Worm (Caenorhabditis elegans) whole organism, late embryonic: Measurements from ENCODE around the gene col-34.
"Not testable (repeated sequence)": the region's sequence is repeated elsewhere in the genome, so short reads cannot be mapped to it uniquely, and the experiment has no call there.

ENCODE experiments used
- F13H6.1 ChIP-seq: sonication (generic microtip); optimal IDR thresholded peaks from 2 replicates; lab custom pipeline; 2016; ENCODE audit warnings: missing genetic modification characterization, missing compliant biosample characterization
- K02D7.2 ChIP-seq: sonication (generic microtip); optimal IDR thresholded peaks from 2 replicates; lab custom pipeline; 2017; ENCODE audit warnings: mild to moderate bottlenecking, missing genetic modification characterization, missing compliant biosample characterization
- K09A11.1 ChIP-seq: sonication (generic microtip); optimal IDR thresholded peaks from 2 replicates; lab custom pipeline; 2017; ENCODE audit warnings: antibody characterized with exemption, mild to moderate bottlenecking, missing genetic modification characterization, missing compliant biosample characterization; ENCODE audit not compliant: insufficient read depth
- T23F11.4 ChIP-seq: fragments of 200-800 bp; sonication (Bioruptor generic); optimal IDR thresholded peaks from 2 replicates; lab custom pipeline; 2018; ENCODE audit warnings: mild to moderate bottlenecking, missing genetic modification characterization, missing compliant biosample characterization
- ahr-1 ChIP-seq: sonication (generic microtip); optimal IDR thresholded peaks from 2 replicates; lab custom pipeline; 2016; ENCODE audit warnings: missing genetic modification characterization, missing compliant biosample characterization
- ama-1 ChIP-seq: fragments of 150-350 bp; optimal IDR thresholded peaks from 2 replicates; lab custom pipeline; 2014
- ceh-18 ChIP-seq: sonication (generic microtip); optimal IDR thresholded peaks from 2 replicates; lab custom pipeline; 2016; ENCODE audit warnings: missing genetic modification characterization, missing compliant biosample characterization
- ceh-19 ChIP-seq: fragments of 200-800 bp; sonication (Bioruptor generic); optimal IDR thresholded peaks from 2 replicates; lab custom pipeline; 2018; ENCODE audit warnings: mild to moderate bottlenecking, missing genetic modification characterization, missing compliant biosample characterization
- ceh-24 ChIP-seq: sonication (generic microtip); optimal IDR thresholded peaks from 2 replicates; lab custom pipeline; 2016; ENCODE audit warnings: mild to moderate bottlenecking, missing genetic modification characterization, missing compliant biosample characterization
- ceh-31 ChIP-seq: sonication (generic microtip); optimal IDR thresholded peaks from 2 replicates; lab custom pipeline; 2016; ENCODE audit warnings: missing genetic modification characterization, missing compliant biosample characterization
- che-1 ChIP-seq: sonication (generic microtip); optimal IDR thresholded peaks from 2 replicates; lab custom pipeline; 2016; ENCODE audit warnings: mild to moderate bottlenecking, missing genetic modification characterization, missing compliant biosample characterization
- dmd-4 ChIP-seq: sonication (generic microtip); optimal IDR thresholded peaks from 2 replicates; lab custom pipeline; 2016; ENCODE audit warnings: borderline replicate concordance, missing genetic modification characterization, missing compliant biosample characterization
- elt-2 ChIP-seq: sonication (generic microtip); optimal IDR thresholded peaks from 2 replicates; lab custom pipeline; 2016; ENCODE audit warnings: missing genetic modification reagents, missing genetic modification characterization, missing compliant biosample characterization
- eyg-1 ChIP-seq: sonication (generic microtip); optimal IDR thresholded peaks from 2 replicates; lab custom pipeline; 2016; ENCODE audit warnings: missing genotype, missing genetic modification characterization, missing compliant biosample characterization
- hlh-13 ChIP-seq: fragments of 200-800 bp; sonication (Bioruptor generic); optimal IDR thresholded peaks from 2 replicates; lab custom pipeline; 2018; ENCODE audit warnings: mild to moderate bottlenecking, missing genetic modification characterization, missing compliant biosample characterization
- hlh-8 ChIP-seq: sonication (generic microtip); optimal IDR thresholded peaks from 2 replicates; lab custom pipeline; 2016; ENCODE audit warnings: missing genotype, missing genetic modification characterization, missing compliant biosample characterization
- madf-2 ChIP-seq: sonication (generic microtip); optimal IDR thresholded peaks from 2 replicates; lab custom pipeline; 2017; ENCODE audit warnings: missing genetic modification characterization, missing compliant biosample characterization
- nfya-1 ChIP-seq: sonication (generic microtip); optimal IDR thresholded peaks from 2 replicates; lab custom pipeline; 2017; ENCODE audit warnings: missing genetic modification characterization, mild to moderate bottlenecking, missing compliant biosample characterization, antibody characterized with exemption, moderate library complexity
- nhr-232 ChIP-seq: sonication (generic microtip); optimal IDR thresholded peaks from 2 replicates; lab custom pipeline; 2016; ENCODE audit warnings: missing genetic modification characterization, missing compliant biosample characterization
- odd-2 ChIP-seq: sonication (generic microtip); optimal IDR thresholded peaks from 2 replicates; lab custom pipeline; 2017; ENCODE audit warnings: antibody characterized with exemption, mild to moderate bottlenecking, missing genetic modification characterization, missing compliant biosample characterization
- pat-9 ChIP-seq: fragments of 200-800 bp; sonication (Bioruptor generic); optimal IDR thresholded peaks from 2 replicates; lab custom pipeline; 2018; ENCODE audit warnings: mild to moderate bottlenecking, missing genetic modification characterization, moderate library complexity, missing compliant biosample characterization
- pha-4 ChIP-seq: fragments of 150-350 bp; optimal IDR thresholded peaks from 2 replicates; lab custom pipeline; 2018; ENCODE audit warnings: missing biosample characterization, missing genetic modification reagents, missing genetic modification characterization
- pros-1 ChIP-seq: fragments of 150-350 bp; optimal IDR thresholded peaks from 2 replicates; lab custom pipeline; 2014; ENCODE audit warnings: missing biosample characterization, missing genetic modification reagents, missing genetic modification characterization
- ref-2 ChIP-seq: sonication (generic microtip); optimal IDR thresholded peaks from 2 replicates; lab custom pipeline; 2016; ENCODE audit warnings: missing genetic modification characterization, missing compliant biosample characterization
- sox-2 ChIP-seq: fragments of 200-800 bp; sonication (Bioruptor generic); IDR thresholded peaks from 2 replicates; pipeline ENCODE4 v1.3.6; 2022; ENCODE audit warnings: missing genetic modification reagents, missing genetic modification characterization, missing compliant biosample characterization
- sox-4 ChIP-seq: sonication (generic microtip); optimal IDR thresholded peaks from 2 replicates; lab custom pipeline; 2017; ENCODE audit warnings: mild to moderate bottlenecking, missing genetic modification characterization, inconsistent platforms, missing compliant biosample characterization
- tbx-2 ChIP-seq: sonication (generic microtip); optimal IDR thresholded peaks from 2 replicates; lab custom pipeline; 2016; ENCODE audit warnings: missing genetic modification characterization, missing compliant biosample characterization
- unc-3 ChIP-seq, 2 experiments: fragments of 200-800 bp in 1 of 2; sonication (Bioruptor generic) in 1 of 2; sonication (generic microtip) in 1 of 2; conservative IDR thresholded peaks in 1 of 2; optimal IDR thresholded peaks in 1 of 2; 2 replicates each; pipeline versions ENCODE4 v1.3.6 to Lab custom; 2016 to 2022; ENCODE audit warnings: missing compliant biosample characterization in 2 of 2, missing genetic modification characterization in 2 of 2, missing genetic modification reagents in 1 of 2
- unc-42 ChIP-seq: sonication (generic microtip); optimal IDR thresholded peaks from 2 replicates; lab custom pipeline; 2016; ENCODE audit warnings: missing genotype, missing genetic modification characterization, missing compliant biosample characterization

Gene col-34

DNA sequence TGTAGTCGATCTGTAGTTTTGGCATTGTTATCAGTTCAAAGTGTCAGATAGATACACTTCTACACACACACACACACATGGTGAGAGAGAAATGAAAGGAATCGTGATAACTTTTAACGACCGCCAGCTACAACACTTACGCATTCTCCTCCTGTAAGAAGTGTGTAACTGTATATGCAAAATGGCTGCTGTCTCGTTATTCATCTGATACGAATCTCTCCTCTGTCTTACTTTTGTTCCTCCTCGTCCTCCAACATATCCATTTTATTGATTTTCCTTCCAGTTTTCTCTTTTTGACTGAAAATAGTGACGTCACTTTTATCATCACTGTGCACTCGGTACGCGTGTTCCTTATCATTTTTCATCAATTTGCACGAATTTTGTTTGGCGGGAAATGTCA is 31.7 kb downstream of the col-34 start:
- TF ChIP-seq elt-2 (tag; lab: Kevin White, UChicago) (peak; percentile 59), unc-3 (GFP tag; conservative IDR thresholded peaks at IDR 0.05; lab: Robert Waterston, UW) (no peak), unc-3 (tag; optimal IDR thresholded peaks at IDR 0.05; lab: Kevin White, UChicago) (no peak)

DNA sequence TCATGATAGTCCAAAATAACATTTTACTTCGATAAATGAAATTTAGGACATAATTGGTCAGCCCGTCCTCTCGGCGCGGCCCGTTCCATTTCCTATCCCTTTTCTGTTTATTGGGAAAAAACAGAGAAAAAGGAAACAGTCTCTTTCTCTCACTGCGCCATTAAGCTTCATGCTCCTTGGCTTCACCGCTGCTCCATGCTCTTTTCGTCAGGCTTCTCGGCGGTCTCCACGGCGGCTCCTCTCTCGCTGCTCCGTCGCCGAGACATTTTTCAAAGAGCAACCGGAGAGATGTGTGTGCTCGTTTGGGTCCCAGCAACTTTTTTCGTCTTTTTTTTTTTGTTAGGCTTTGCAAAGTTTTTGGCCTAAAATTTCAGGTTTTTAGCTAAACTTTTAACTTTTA is 33.5 kb downstream of the col-34 start:
- TF ChIP-seq unc-42 (tag; lab: Kevin White, UChicago) (peak; percentile 11), pros-1 (tag; lab: Kevin White, UChicago) (no peak)

DNA sequence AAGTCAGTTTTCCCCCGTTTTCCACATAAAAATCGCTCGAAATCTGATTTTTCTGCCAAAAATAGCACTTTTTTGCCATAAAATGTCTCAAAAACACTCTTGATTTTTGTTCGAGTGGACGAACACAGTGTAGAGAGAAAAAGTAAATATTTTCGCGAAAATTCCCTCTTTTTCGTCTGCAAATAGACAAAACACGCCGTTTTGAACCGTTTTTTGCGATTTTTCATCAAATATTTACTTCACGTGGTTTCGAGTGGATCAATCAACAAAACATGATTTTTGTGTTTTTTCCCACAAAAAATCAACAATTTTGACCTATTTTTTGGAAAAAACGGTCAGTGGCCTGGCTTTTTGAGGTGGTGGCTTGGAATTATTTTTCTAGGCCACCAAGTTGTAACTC is 35.3 kb downstream of the col-34 start:
- TF ChIP-seq tbx-2 (tag; lab: Kevin White, UChicago) (no peak), nhr-232 (tag; lab: Kevin White, UChicago) (no peak), ama-1 (lab: Kevin White, UChicago) (no peak), eyg-1 (no peak), madf-2 (tag; lab: Kevin White, UChicago) (no peak), sox-2 (no peak), ahr-1 (tag; lab: Kevin White, UChicago) (no peak), hlh-13 (GFP tag; lab: Kevin White, UChicago) (no peak), dmd-4 (tag; lab: Kevin White, UChicago) (no peak), ceh-18 (tag; lab: Kevin White, UChicago) (no peak), ceh-24 (tag; lab: Kevin White, UChicago) (no peak), nfya-1 (no peak), ref-2 (tag; lab: Kevin White, UChicago) (no peak)

DNA sequence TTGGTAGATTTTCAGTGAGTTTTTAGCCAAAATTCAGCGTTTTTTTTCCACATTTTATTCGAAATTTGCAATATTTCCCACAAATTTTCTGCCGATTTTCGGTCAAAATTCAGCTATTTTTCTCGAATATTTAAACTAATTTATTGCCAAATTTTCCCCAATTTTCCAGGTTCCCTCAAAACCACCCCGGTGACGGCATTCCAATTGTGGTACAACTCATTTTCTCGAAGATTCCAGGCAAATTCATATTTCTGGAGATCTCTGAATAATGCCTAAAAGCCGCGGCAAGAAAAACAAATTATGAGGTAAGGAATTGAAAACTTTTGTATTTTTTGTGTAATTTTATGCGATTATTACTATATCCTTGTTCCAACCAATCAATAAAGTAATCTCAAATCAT is 37.3 kb downstream of the col-34 start, which contains the start of gene osgn-1:
Gene osgn-1, plus strand, starts transcription at position 301 of the 400 bp plus-strand sequence.
- no peak for TF ChIP-seq T23F11.4 (GFP tag; lab: Kevin White, UChicago)
- TF ChIP-seq nfya-1, result no peak
- TF ChIP-seq K02D7.2 (tag; lab: Kevin White, UChicago), result no peak
- no peak for TF ChIP-seq F13H6.1
- TF ChIP-seq ahr-1 (tag; lab: Kevin White, UChicago), result no peak
- no peak for TF ChIP-seq ceh-19 (GFP tag; lab: Kevin White, UChicago)

DNA sequence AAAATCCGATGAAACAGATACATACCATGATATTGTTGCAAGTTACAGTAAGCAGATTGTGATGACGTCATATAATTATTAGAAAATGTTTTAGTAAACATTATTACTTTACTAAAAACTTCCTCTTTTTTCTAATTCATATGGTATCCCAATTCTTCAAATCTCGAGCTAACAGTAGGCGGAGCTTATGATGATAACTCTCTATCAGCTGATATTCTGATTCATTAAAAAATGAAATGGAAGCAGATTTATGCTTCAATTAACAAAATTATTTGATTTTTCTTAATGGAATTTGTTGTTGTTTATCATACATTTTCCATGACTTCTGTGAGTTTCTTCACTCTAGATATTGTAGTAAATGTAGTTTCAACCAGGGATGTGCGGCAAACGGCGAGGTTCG is 40.1 kb downstream of the col-34 start, which contains the start of gene pax-2:
Gene pax-2, minus strand, starts transcription at position 101 of the 400 bp plus-strand sequence.
- no peak for TF ChIP-seq pat-9
- no peak for TF ChIP-seq ama-1 (lab: Kevin White, UChicago)
- no peak for TF ChIP-seq K09A11.1
- no peak for TF ChIP-seq madf-2 (tag; lab: Kevin White, UChicago)
- TF ChIP-seq pros-1 (tag; lab: Kevin White, UChicago), result no peak
- TF ChIP-seq T23F11.4 (GFP tag; lab: Kevin White, UChicago), result no peak
- no peak for TF ChIP-seq che-1 (tag; lab: Kevin White, UChicago)
- TF ChIP-seq tbx-2 (tag; lab: Kevin White, UChicago), result no peak
- TF ChIP-seq hlh-8, result no peak
- no peak for TF ChIP-seq pha-4 (tag; lab: Kevin White, UChicago)
- TF ChIP-seq sox-4 (tag; lab: Kevin White, UChicago), result no peak
- TF ChIP-seq ceh-24 (tag; lab: Kevin White, UChicago), result no peak
- no peak for TF ChIP-seq odd-2 (tag; lab: Kevin White, UChicago)

DNA sequence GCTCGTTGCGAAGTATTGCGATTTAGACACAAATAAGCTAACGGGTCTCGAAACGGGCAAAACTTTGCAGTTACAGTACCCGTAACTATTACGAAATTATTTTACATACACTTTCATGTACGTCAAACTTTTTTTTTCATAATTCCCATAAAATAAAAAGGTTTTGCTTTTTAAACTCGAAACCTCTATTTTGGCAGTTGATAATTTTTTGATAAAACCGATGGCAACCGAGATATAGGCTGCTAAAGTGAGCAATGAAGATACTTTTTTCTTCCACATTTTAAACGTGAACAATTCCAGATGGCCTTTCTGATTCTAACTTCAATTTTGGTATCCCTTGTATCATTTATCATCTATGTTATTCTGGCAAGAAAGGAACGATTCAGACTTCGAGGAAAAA is 47.2 kb downstream of the col-34 start, which contains the start of gene cyp-25A6:
Gene cyp-25A6, plus strand, starts transcription at position 301 of the 400 bp plus-strand sequence.
- not testable (repeated sequence) for TF ChIP-seq ceh-31; pha-4 (tag; lab: Kevin White, UChicago); ceh-24 (tag; lab: Kevin White, UChicago)
